Worm (Caenorhabditis elegans): Measurements from ENCODE around the gene kin-9.

ce11 chrX:8481716-8482115 is 49.3 kb downstream of the kin-9 start:
- no peak for TF ChIP-seq nhr-11 (tag; optimal IDR thresholded peaks at IDR 0.05)
- TF ChIP-seq ama-1 (optimal IDR thresholded peaks at IDR 0.05), result no peak
- TF ChIP-seq zag-1 (tag; optimal IDR thresholded peaks at IDR 0.05), result no peak

Data from whole organism, L3 larva.